Fruit fly (Drosophila melanogaster): Measurements from ENCODE around the gene TpnC73F.

Gene TpnC73F

DNA sequence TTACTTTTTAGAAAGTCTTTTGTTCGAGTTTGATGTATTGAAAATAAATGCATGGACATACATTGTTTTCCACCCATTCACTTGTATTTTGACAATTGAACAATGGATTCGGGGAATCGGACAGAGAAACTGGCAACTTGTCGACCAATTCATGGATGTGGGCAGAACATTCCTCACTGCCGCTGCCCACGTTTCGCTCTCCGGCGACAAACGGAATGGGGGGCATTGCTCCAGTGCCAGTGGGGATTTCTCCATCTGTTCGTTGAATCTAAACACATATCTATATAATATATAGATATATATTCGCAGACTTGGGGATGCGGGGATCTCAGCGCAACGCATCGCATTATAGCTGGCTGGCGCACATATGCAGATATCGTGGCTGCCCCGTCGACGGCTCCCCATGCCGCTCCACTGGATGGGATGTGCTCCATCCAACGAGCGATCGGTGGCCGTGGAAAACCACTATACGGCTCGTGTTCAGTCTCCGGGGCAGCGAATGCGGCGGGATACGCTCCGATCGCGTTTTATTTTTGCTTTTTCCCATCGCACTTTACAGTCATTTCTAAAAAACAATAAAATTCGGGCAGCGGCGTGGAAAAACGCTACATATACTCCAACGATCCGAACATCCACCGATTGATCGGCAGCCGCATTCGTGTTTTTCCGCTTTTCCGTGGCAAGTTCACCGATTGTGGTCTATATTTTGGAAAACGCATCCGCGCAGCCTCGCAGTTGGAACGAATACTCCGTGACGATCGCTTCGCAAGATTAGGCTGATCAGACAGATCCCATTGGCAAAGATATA, at the start of gene TpnC73F (continued):
- TF ChIP-seq CG3995 (GFP tag; optimal IDR thresholded peaks at IDR 0.05) (no peak), CTCF (GFP tag; optimal IDR thresholded peaks at IDR 0.05) (no peak), otp (GFP tag; IDR thresholded peaks at IDR 0.05) (no peak), ATbp (GFP tag; optimal IDR thresholded peaks at IDR 0.05) (no peak), so (GFP tag; IDR thresholded peaks at IDR 0.05) (peak; percentile 67; the same call in 1 of the 3 replicates), rib (GFP tag; IDR thresholded peaks at IDR 0.05) (no peak), kah (GFP tag; optimal IDR thresholded peaks at IDR 0.05) (peak; percentile 51), CG1832 (GFP tag; optimal IDR thresholded peaks at IDR 0.05) (no peak), CG34376 (GFP tag; optimal IDR thresholded peaks at IDR 0.05) (no peak), vnd (GFP tag; IDR thresholded peaks at IDR 0.05; ENCODE audit: partially characterized antibody) (no peak), CG3281 (GFP tag; optimal IDR thresholded peaks at IDR 0.05) (no peak), ap (GFP tag; IDR thresholded peaks at IDR 0.05) (no peak), Hand (GFP tag; optimal IDR thresholded peaks at IDR 0.05) (no peak), chinmo (GFP tag; IDR thresholded peaks at IDR 0.05; ENCODE audit: partially characterized antibody) (0 out of 4 replicates have a peak, but pooled peaks have one; percentile 42), CG1647 (GFP tag; optimal IDR thresholded peaks at IDR 0.05) (no peak), CG3726 (GFP tag; IDR thresholded peaks at IDR 0.05) (no peak), z (GFP tag; IDR thresholded peaks at IDR 0.05) (0 out of 3 replicates have a peak, but pooled peaks have one; percentile 35), CG1603 (tag; optimal IDR thresholded peaks at IDR 0.05) (no peak)

dm6 chr3L:17000289-17000688, 45.6 kb upstream of the TpnC73F start:
- no peak for TF ChIP-seq CG2116 (GFP tag; optimal IDR thresholded peaks at IDR 0.05)
- no peak for TF ChIP-seq kah (GFP tag; optimal IDR thresholded peaks at IDR 0.05)
- TF ChIP-seq cwo (GFP tag; optimal IDR thresholded peaks at IDR 0.05), result peak; percentile 92
- TF ChIP-seq knrl (GFP tag; IDR thresholded peaks at IDR 0.05; ENCODE audit: partially characterized antibody), result no peak
- TF ChIP-seq CG34376 (GFP tag; optimal IDR thresholded peaks at IDR 0.05), result no peak
- peak; percentile 72 for TF ChIP-seq nom (GFP tag; optimal IDR thresholded peaks at IDR 0.05)
- TF ChIP-seq CG7745 (tag; optimal IDR thresholded peaks at IDR 0.05), result no peak
- TF ChIP-seq NC2α (GFP tag; optimal IDR thresholded peaks at IDR 0.05), result no peak
- TF ChIP-seq Med (GFP tag), result peak; percentile 54
- TF ChIP-seq CG16813 (GFP tag; IDR thresholded peaks at IDR 0.05; ENCODE audit: partially characterized antibody), result no peak
- no peak for TF ChIP-seq CG9437 (GFP tag; optimal IDR thresholded peaks at IDR 0.05)
- no peak for TF ChIP-seq CG14667 (GFP tag; IDR thresholded peaks at IDR 0.05)
- no peak for TF ChIP-seq CG1603 (tag; optimal IDR thresholded peaks at IDR 0.05)
- TF ChIP-seq en (GFP tag; optimal IDR thresholded peaks at IDR 0.05), result no peak
- no peak for TF ChIP-seq ato (GFP tag; IDR thresholded peaks at IDR 0.05; ENCODE audit: partially characterized antibody)
- TF ChIP-seq bab2 (GFP tag; optimal IDR thresholded peaks at IDR 0.05), result no peak
- TF ChIP-seq lov (optimal IDR thresholded peaks at IDR 0.05), result no peak
- no peak for TF ChIP-seq lov (GFP tag; IDR thresholded peaks at IDR 0.05)
- TF ChIP-seq CG32532 (GFP tag; IDR thresholded peaks at IDR 0.05), result peak; percentile 49; the same call in 1 of the 2 replicates
- no peak for TF ChIP-seq CG11695 (GFP tag; IDR thresholded peaks at IDR 0.05)
- TF ChIP-seq CG17328 (GFP tag; IDR thresholded peaks at IDR 0.05), result no peak
- TF ChIP-seq sens (GFP tag), result peak; percentile 45
- TF ChIP-seq CG12391 (tag; optimal IDR thresholded peaks at IDR 0.05), result no peak
- peak; percentile 79 for TF ChIP-seq sug (tag; optimal IDR thresholded peaks at IDR 0.05)
- 0 out of 4 replicates have a peak, but pooled peaks have one; percentile 44 for TF ChIP-seq chinmo (GFP tag; IDR thresholded peaks at IDR 0.05; ENCODE audit: partially characterized antibody)
- peak; percentile 39 for TF ChIP-seq mirr (GFP tag; optimal IDR thresholded peaks at IDR 0.05)
- no peak for TF ChIP-seq Ssrp (tag; optimal IDR thresholded peaks at IDR 0.05)
- no peak for TF ChIP-seq usp (GFP tag; optimal IDR thresholded peaks at IDR 0.05)
- no peak for TF ChIP-seq CG5245 (GFP tag; optimal IDR thresholded peaks at IDR 0.05)
- TF ChIP-seq gt (GFP tag; IDR thresholded peaks at IDR 0.05), result no peak
- TF ChIP-seq CG5180 (GFP tag; optimal IDR thresholded peaks at IDR 0.05), result no peak
- TF ChIP-seq CG10959 (GFP tag; IDR thresholded peaks at IDR 0.05), result no peak
- no peak for TF ChIP-seq tup (GFP tag; optimal IDR thresholded peaks at IDR 0.05)
- peak; percentile 0 for TF ChIP-seq ftz-f1 (GFP tag; optimal IDR thresholded peaks at IDR 0.05)
- no peak for TF ChIP-seq inv (GFP tag; IDR thresholded peaks at IDR 0.05; ENCODE audit: partially characterized antibody)
